Worm (Caenorhabditis elegans) whole organism, early embryonic: ENCODE data around the gene mdt-29.

ENCODE experiments used
- B0310.2 ChIP-seq: sonication (generic microtip); optimal IDR thresholded peaks from 2 replicates; lab custom pipeline; 2016; ENCODE audit warnings: mild to moderate bottlenecking, missing genetic modification characterization, missing compliant biosample characterization
- F13C5.2 ChIP-seq: sonication (generic microtip); optimal IDR thresholded peaks from 2 replicates; lab custom pipeline; 2017; ENCODE audit warnings: mild to moderate bottlenecking, missing genetic modification characterization, inconsistent platforms, missing compliant biosample characterization
- aly-1 ChIP-seq: sonication (generic microtip); optimal IDR thresholded peaks from 2 replicates; lab custom pipeline; 2016; ENCODE audit warnings: missing genetic modification characterization, missing compliant biosample characterization
- ama-1 ChIP-seq: fragments of 150-350 bp; optimal IDR thresholded peaks from 2 replicates; lab custom pipeline; 2014
- ceh-13 ChIP-seq: fragments of 200-800 bp; sonication (Bioruptor generic); optimal IDR thresholded peaks from 2 replicates; lab custom pipeline; 2018; ENCODE audit warnings: mild to moderate bottlenecking, missing genetic modification characterization, missing compliant biosample characterization
- ceh-36 ChIP-seq: sonication (generic microtip); optimal IDR thresholded peaks from 2 replicates; lab custom pipeline; 2016; ENCODE audit warnings: missing genetic modification characterization, inconsistent platforms, missing compliant biosample characterization
- ets-7 ChIP-seq: sonication (generic microtip); optimal IDR thresholded peaks from 2 replicates; lab custom pipeline; 2016; ENCODE audit warnings: missing genotype, missing genetic modification characterization, missing compliant biosample characterization
- flt-1 ChIP-seq: fragments of 200-800 bp; sonication (Bioruptor generic); IDR thresholded peaks from 2 replicates; pipeline ENCODE4 v1.3.6; 2022; ENCODE audit warnings: missing genetic modification characterization, missing compliant biosample characterization
- hmbx-1 ChIP-seq: sonication (generic microtip); optimal IDR thresholded peaks from 2 replicates; lab custom pipeline; 2016; ENCODE audit warnings: mild to moderate bottlenecking, missing genetic modification characterization, missing compliant biosample characterization
- hmg-4 ChIP-seq: fragments of 200-800 bp; sonication (Bioruptor generic); optimal IDR thresholded peaks from 2 replicates; lab custom pipeline; 2018; ENCODE audit warnings: mild to moderate bottlenecking, missing genetic modification characterization, missing compliant biosample characterization
- hnd-1 ChIP-seq: sonication (generic microtip); optimal IDR thresholded peaks from 2 replicates; lab custom pipeline; 2016; ENCODE audit warnings: missing genetic modification characterization, missing compliant biosample characterization
- pes-1 ChIP-seq: fragments of 200-800 bp; sonication (Bioruptor generic); IDR thresholded peaks from 2 replicates; pipeline ENCODE4 v1.3.6; 2022; ENCODE audit warnings: missing genetic modification reagents, missing genetic modification characterization, missing compliant biosample characterization
- scrt-1 ChIP-seq: fragments of 200-800 bp; sonication (Bioruptor generic); IDR thresholded peaks from 2 replicates; pipeline ENCODE4 v1.3.6; 2022; ENCODE audit warnings: missing genetic modification characterization, missing compliant biosample characterization
- sea-1 ChIP-seq: fragments of 200-800 bp; sonication (Bioruptor generic); conservative IDR thresholded peaks from 2 replicates; pipeline ENCODE4 v1.3.6; 2022; ENCODE audit warnings: missing genetic modification characterization, missing compliant biosample characterization
- tbx-11 ChIP-seq: fragments of 200-800 bp; sonication (Bioruptor generic); IDR thresholded peaks from 2 replicates; pipeline ENCODE4 v1.3.6; 2022; ENCODE audit warnings: missing genetic modification characterization, missing compliant biosample characterization
- tbx-37 ChIP-seq: fragments of 200-800 bp; sonication (Bioruptor generic); conservative IDR thresholded peaks from 2 replicates; pipeline ENCODE4 v1.3.6; 2022; ENCODE audit warnings: missing genetic modification reagents, missing genetic modification characterization, missing compliant biosample characterization
- tra-4 ChIP-seq: sonication (generic microtip); optimal IDR thresholded peaks from 2 replicates; lab custom pipeline; 2017; ENCODE audit warnings: missing genetic modification characterization, missing compliant biosample characterization

mdt-29 gene

ce11 chrIII:13770017-13770416 lies 3.0 kb upstream of the mdt-29 start:
- TF ChIP-seq tbx-37 (GFP tag; lab: Robert Waterston, UW) (no peak), hmbx-1 (no peak), ama-1 (lab: Kevin White, UChicago) (no peak), ceh-13 (GFP tag; lab: Kevin White, UChicago) (no peak), sea-1 (GFP tag; lab: Robert Waterston, UW) (no peak), ets-7 (tag; lab: Kevin White, UChicago) (no peak), flt-1 (no peak), hnd-1 (tag; lab: Kevin White, UChicago) (no peak), F13C5.2 (tag; lab: Kevin White, UChicago) (no peak), hmg-4 (GFP tag; lab: Kevin White, UChicago) (no peak), tra-4 (tag; lab: Kevin White, UChicago) (no peak)

- TF ChIP-seq ceh-36 (no peak), F13C5.2 (tag; lab: Kevin White, UChicago) (no peak), aly-1 (tag; lab: Kevin White, UChicago) (no peak), tbx-37 (GFP tag; lab: Robert Waterston, UW) (no peak)
Observed at ce11 chrIII:13771145-13771544, 1.8 kb upstream of the mdt-29 start, which contains the start of the genes cyk-4 and pdr-1. TSS of gene cyk-4 (minus strand) at chrIII:13771224. TSS of gene pdr-1 (plus strand) at chrIII:13771513.

ce11 chrIII:13778816-13779215 lies 5.8 kb downstream of the mdt-29 start:
- TF ChIP-seq ama-1 (lab: Kevin White, UChicago), result no peak
- no peak for TF ChIP-seq hmbx-1
- TF ChIP-seq scrt-1 (GFP tag; lab: Robert Waterston, UW), result no peak
- no peak for TF ChIP-seq tbx-37 (GFP tag; lab: Robert Waterston, UW)
- no peak for TF ChIP-seq F13C5.2 (tag; lab: Kevin White, UChicago)
- no peak for TF ChIP-seq pes-1
- no peak for TF ChIP-seq hnd-1 (tag; lab: Kevin White, UChicago)
- TF ChIP-seq aly-1 (tag; lab: Kevin White, UChicago), result no peak
- no peak for TF ChIP-seq tbx-11 (GFP tag; lab: Robert Waterston, UW)
- TF ChIP-seq ets-7 (tag; lab: Kevin White, UChicago), result no peak
- no peak for TF ChIP-seq hmg-4 (GFP tag; lab: Kevin White, UChicago)
- no peak for TF ChIP-seq B0310.2 (tag; lab: Kevin White, UChicago)
- TF ChIP-seq tra-4 (tag; lab: Kevin White, UChicago), result no peak
- TF ChIP-seq ceh-36, result no peak
- no peak for TF ChIP-seq flt-1
- TF ChIP-seq sea-1 (GFP tag; lab: Robert Waterston, UW), result no peak
- TF ChIP-seq ceh-13 (GFP tag; lab: Kevin White, UChicago), result no peak

ce11 chrIII:13779360-13780093 lies 6.6 kb downstream of the mdt-29 start:
- no peak for TF ChIP-seq hmg-4 (GFP tag; lab: Kevin White, UChicago)
- no peak for TF ChIP-seq ceh-13 (GFP tag; lab: Kevin White, UChicago)
- no peak for TF ChIP-seq tbx-11 (GFP tag; lab: Robert Waterston, UW)
- no peak for TF ChIP-seq ceh-36

- TF ChIP-seq aly-1 (tag; lab: Kevin White, UChicago), result no peak
- no peak for TF ChIP-seq scrt-1 (GFP tag; lab: Robert Waterston, UW)
- no peak for TF ChIP-seq ama-1 (lab: Kevin White, UChicago)
- TF ChIP-seq flt-1, result no peak
- TF ChIP-seq ets-7 (tag; lab: Kevin White, UChicago), result no peak
- no peak for TF ChIP-seq ceh-13 (GFP tag; lab: Kevin White, UChicago)
- TF ChIP-seq hmbx-1, result no peak
- no peak for TF ChIP-seq hnd-1 (tag; lab: Kevin White, UChicago)
- no peak for TF ChIP-seq tbx-37 (GFP tag; lab: Robert Waterston, UW)
- no peak for TF ChIP-seq tra-4 (tag; lab: Kevin White, UChicago)
- no peak for TF ChIP-seq pes-1
- peak; percentile 11 for TF ChIP-seq B0310.2 (tag; lab: Kevin White, UChicago)
- TF ChIP-seq F13C5.2 (tag; lab: Kevin White, UChicago), result no peak
- TF ChIP-seq hmg-4 (GFP tag; lab: Kevin White, UChicago), result peak; percentile 41
- TF ChIP-seq sea-1 (GFP tag; lab: Robert Waterston, UW), result no peak
- TF ChIP-seq tbx-11 (GFP tag; lab: Robert Waterston, UW), result no peak
- TF ChIP-seq ceh-36, result peak; percentile 27
Observed at ce11 chrIII:13780199-13780706, 7.3 kb downstream of the mdt-29 start, which contains the start of gene pot-3. TSS of gene pot-3 (plus strand) at chrIII:13780215.
